Worm (Caenorhabditis elegans): Measurements from ENCODE around the gene F15E6.9.
"Not testable (repeated sequence)": the region's sequence is repeated elsewhere in the genome, so short reads cannot be mapped to it uniquely, and the experiment has no call there.

The F15E6.9 gene

ce11 chrIV:4298983-4299382, at the start of gene F15E6.9:
TSS of gene F15E6.9 (minus strand) at chrIV:4299083.
- no peak for TF ChIP-seq unc-62 (GFP tag; optimal IDR thresholded peaks at IDR 0.05)

- TF ChIP-seq unc-62 (GFP tag; optimal IDR thresholded peaks at IDR 0.05) = not testable (repeated sequence)
These were observed 49.3 kb upstream of the F15E6.9 start, which contains the start of gene W03B1.5 for ce11 chrIV:4348146-4348545. TSS of gene W03B1.5 (plus strand) at chrIV:4348446.

ce11 chrIV:4347578-4348003, 48.7 kb upstream of the F15E6.9 start:
- no peak for TF ChIP-seq unc-62 (GFP tag; optimal IDR thresholded peaks at IDR 0.05)

- TF ChIP-seq unc-62 (GFP tag; optimal IDR thresholded peaks at IDR 0.05) = no peak
These were observed 47.6 kb upstream of the F15E6.9 start, which contains the start of gene oac-52 for ce11 chrIV:4346512-4346911. TSS of gene oac-52 (minus strand) at chrIV:4346612.

- TF ChIP-seq unc-62 (GFP tag; optimal IDR thresholded peaks at IDR 0.05) = no peak
These were observed 45.9 kb upstream of the F15E6.9 start for ce11 chrIV:4344828-4345227.

- TF ChIP-seq unc-62 (GFP tag; optimal IDR thresholded peaks at IDR 0.05) = no peak
These were observed 39.3 kb upstream of the F15E6.9 start for ce11 chrIV:4338217-4338616.

ce11 chrIV:4336139-4336851, 37.4 kb upstream of the F15E6.9 start, which contains the start of the genes W03B1.3 and oac-51:
TSS of gene W03B1.3 (minus strand) at chrIV:4336239.
TSS of gene oac-51 (plus strand) at chrIV:4336801.
- no peak for TF ChIP-seq unc-62 (GFP tag; optimal IDR thresholded peaks at IDR 0.05)

ce11 chrIV:4326445-4326844, 27.6 kb upstream of the F15E6.9 start, which contains the start of gene trpl-2:
TSS of gene trpl-2 (plus strand) at chrIV:4326654.
- TF ChIP-seq unc-62 (GFP tag; optimal IDR thresholded peaks at IDR 0.05) = no peak

ce11 chrIV:4319473-4319872, 20.6 kb upstream of the F15E6.9 start:
- no peak for TF ChIP-seq unc-62 (GFP tag; optimal IDR thresholded peaks at IDR 0.05)

ce11 chrIV:4318056-4318455, 19.2 kb upstream of the F15E6.9 start:
- TF ChIP-seq unc-62 (GFP tag; optimal IDR thresholded peaks at IDR 0.05) = no peak

ce11 chrIV:4317638-4318037, 18.8 kb upstream of the F15E6.9 start:
- no peak for TF ChIP-seq unc-62 (GFP tag; optimal IDR thresholded peaks at IDR 0.05)

ce11 chrIV:4316813-4317408, 18.0 kb upstream of the F15E6.9 start, which contains the start of gene Y24D9B.1:
TSS of gene Y24D9B.1 (plus strand) at chrIV:4317358.
- no peak for TF ChIP-seq unc-62 (GFP tag; optimal IDR thresholded peaks at IDR 0.05)

ce11 chrIV:4307227-4307946, 8.5 kb upstream of the F15E6.9 start, which contains the start of gene set-9:
TSS of gene set-9 (plus strand) at chrIV:4307896.
- TF ChIP-seq unc-62 (GFP tag; optimal IDR thresholded peaks at IDR 0.05) = no peak

ce11 chrIV:4306317-4306716, 7.4 kb upstream of the F15E6.9 start:
- no peak for TF ChIP-seq unc-62 (GFP tag; optimal IDR thresholded peaks at IDR 0.05)

ce11 chrIV:4301202-4301601, 2.3 kb upstream of the F15E6.9 start, which contains the start of gene lgc-22:
TSS of gene lgc-22 (plus strand) at chrIV:4301306.
- TF ChIP-seq unc-62 (GFP tag; optimal IDR thresholded peaks at IDR 0.05) = no peak

- TF ChIP-seq unc-62 (GFP tag; optimal IDR thresholded peaks at IDR 0.05) = no peak
These were observed 1.1 kb upstream of the F15E6.9 start for ce11 chrIV:4299994-4300393.
